Fruit fly (Drosophila melanogaster): Measurements from ENCODE around the gene RhoU.

RhoU gene

DNA sequence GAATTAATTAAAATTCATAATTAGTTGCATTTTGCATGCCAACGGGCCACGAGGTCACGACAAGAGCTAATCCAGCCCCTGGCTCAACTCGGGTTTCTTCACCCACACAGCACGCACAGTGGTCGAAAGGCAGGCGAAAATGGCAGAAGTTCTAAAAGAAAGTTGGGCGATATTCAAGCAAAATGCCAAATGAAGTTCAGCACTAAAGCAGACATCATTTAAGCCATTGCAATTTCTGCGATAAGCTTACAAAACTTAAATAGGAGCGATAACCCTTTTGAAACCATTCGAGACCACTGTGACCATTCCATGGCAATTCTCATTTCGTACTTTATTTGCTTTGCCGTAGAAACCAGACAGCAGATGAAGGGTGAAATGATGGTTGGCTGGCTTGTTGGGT lies 18.8 kb upstream of the RhoU start (continued):
- no peak for TF ChIP-seq sd (tag; optimal IDR thresholded peaks at IDR 0.05)
- peak; percentile 31 for TF ChIP-seq cwo (GFP tag; optimal IDR thresholded peaks at IDR 0.05)
- no peak for TF ChIP-seq CG18011 (GFP tag; optimal IDR thresholded peaks at IDR 0.05)
- no peak for TF ChIP-seq CG10321 (GFP tag; IDR thresholded peaks at IDR 0.05)
- no peak for TF ChIP-seq mld (GFP tag; IDR thresholded peaks at IDR 0.05; ENCODE audit: partially characterized antibody)
- no peak for TF ChIP-seq CG11247 (GFP tag; IDR thresholded peaks at IDR 0.05)
- TF ChIP-seq Gsc (GFP tag; IDR thresholded peaks at IDR 0.05) = no peak
- 0 out of 2 replicates have a peak, but pooled peaks have one; percentile 26 for TF ChIP-seq CG14014 (GFP tag; IDR thresholded peaks at IDR 0.05)
- no peak for TF ChIP-seq Lhr (GFP tag; optimal IDR thresholded peaks at IDR 0.05)
- peak; percentile 36; the same call in 1 of the 2 replicates for TF ChIP-seq klu (GFP tag; IDR thresholded peaks at IDR 0.05)
- no peak for TF ChIP-seq cad (GFP tag; optimal IDR thresholded peaks at IDR 0.05)
- TF ChIP-seq shn (GFP tag; optimal IDR thresholded peaks at IDR 0.05) = no peak
- no peak for TF ChIP-seq CG6175 (GFP tag; IDR thresholded peaks at IDR 0.05)
- TF ChIP-seq Spps (tag; optimal IDR thresholded peaks at IDR 0.05) = no peak
- TF ChIP-seq CG31365 (tag; optimal IDR thresholded peaks at IDR 0.05) = no peak
- no peak for TF ChIP-seq Rfx (GFP tag; IDR thresholded peaks at IDR 0.05)
- no peak for TF ChIP-seq YL-1 (GFP tag; optimal IDR thresholded peaks at IDR 0.05)
- no peak; the same call in 1 of the 2 replicates for TF ChIP-seq wor (GFP tag; IDR thresholded peaks at IDR 0.05)
- TF ChIP-seq ken (GFP tag; IDR thresholded peaks at IDR 0.05) = peak; percentile 63; the same call in 2 of the 3 replicates
- TF ChIP-seq CG7556 (GFP tag; optimal IDR thresholded peaks at IDR 0.05) = peak; percentile 30
- no peak for TF ChIP-seq CG17186 (GFP tag; optimal IDR thresholded peaks at IDR 0.05)
- no peak for TF ChIP-seq lola (GFP tag; optimal IDR thresholded peaks at IDR 0.05)
- no peak for TF ChIP-seq CG6791 (GFP tag; IDR thresholded peaks at IDR 0.05; ENCODE audit: partially characterized antibody)
- no peak for TF ChIP-seq Nf-YB (GFP tag; optimal IDR thresholded peaks at IDR 0.05)
- TF ChIP-seq ash1 (GFP tag; optimal IDR thresholded peaks at IDR 0.05) = no peak
- TF ChIP-seq CG9727 (GFP tag; optimal IDR thresholded peaks at IDR 0.05) = peak; percentile 21
- no peak for TF ChIP-seq Lim3 (GFP tag; IDR thresholded peaks at IDR 0.05)
- no peak for TF ChIP-seq CG1792 (GFP tag; optimal IDR thresholded peaks at IDR 0.05)
- no peak for TF ChIP-seq Atf-2 (GFP tag; optimal IDR thresholded peaks at IDR 0.05)
- TF ChIP-seq Fer2 (tag; optimal IDR thresholded peaks at IDR 0.05) = no peak
- no peak for TF ChIP-seq sqz (GFP tag; optimal IDR thresholded peaks at IDR 0.05)
- no peak for TF ChIP-seq gsb-n (tag; optimal IDR thresholded peaks at IDR 0.05)
- TF ChIP-seq ftz-f1 (GFP tag; optimal IDR thresholded peaks at IDR 0.05) = no peak
- TF ChIP-seq CG13424 (tag; optimal IDR thresholded peaks at IDR 0.05) = peak; percentile 18
- no peak for TF ChIP-seq fd3F (GFP tag; optimal IDR thresholded peaks at IDR 0.05)
- peak; percentile 6 for TF ChIP-seq abd-A (tag; optimal IDR thresholded peaks at IDR 0.05)
- peak; percentile 18 for TF ChIP-seq CG14710 (tag; optimal IDR thresholded peaks at IDR 0.05)
- peak; percentile 47; the same call in 1 of the 2 replicates for TF ChIP-seq CG6689 (GFP tag; IDR thresholded peaks at IDR 0.05)
- no peak for TF ChIP-seq unc-4 (GFP tag; IDR thresholded peaks at IDR 0.05; ENCODE audit: partially characterized antibody)
- TF ChIP-seq Scr (GFP tag; IDR thresholded peaks at IDR 0.05; ENCODE audit: partially characterized antibody) = no peak
- peak; percentile 40 for TF ChIP-seq Hmr (GFP tag; optimal IDR thresholded peaks at IDR 0.05)
- no peak for TF ChIP-seq ara (GFP tag; IDR thresholded peaks at IDR 0.05)
- TF ChIP-seq D19B (GFP tag; optimal IDR thresholded peaks at IDR 0.05) = no peak
- TF ChIP-seq Dek (tag; optimal IDR thresholded peaks at IDR 0.05) = no peak
- TF ChIP-seq ap (GFP tag; IDR thresholded peaks at IDR 0.05) = no peak
- TF ChIP-seq CG13624 (GFP tag; optimal IDR thresholded peaks at IDR 0.05) = no peak
- no peak for TF ChIP-seq nerfin-1 (tag; optimal IDR thresholded peaks at IDR 0.05)
- no peak for TF ChIP-seq Hr3 (GFP tag; optimal IDR thresholded peaks at IDR 0.05)
- TF ChIP-seq CG10209 (GFP tag; optimal IDR thresholded peaks at IDR 0.05) = peak; percentile 38
- peak; percentile 66 for TF ChIP-seq Antp (GFP tag; optimal IDR thresholded peaks at IDR 0.05)
- TF ChIP-seq unpg (GFP tag; optimal IDR thresholded peaks at IDR 0.05) = peak; percentile 58

Data from whole organism, embryonic.